Fruit fly (Drosophila melanogaster) whole organism, embryonic: ENCODE measurements around the gene Upf2.

Experiments used
- Jarid2 ChIP-seq: fragments of 200-800 bp; sonication (Bioruptor generic); optimal IDR thresholded peaks from 3 replicates; lab custom pipeline; 2017; ENCODE audit warnings: mild to moderate bottlenecking, missing biosample characterization, missing genetic modification reagents, missing genetic modification characterization
- sd ChIP-seq: fragments of 200-800 bp; sonication (Bioruptor generic); optimal IDR thresholded peaks from 3 replicates; lab custom pipeline; 2018; ENCODE audit warnings: missing biosample characterization, mild to moderate bottlenecking, missing genetic modification characterization, moderate library complexity
- shn ChIP-seq: fragments of 200-800 bp; sonication (Bioruptor generic); optimal IDR thresholded peaks from 3 replicates; lab custom pipeline; 2016; ENCODE audit warnings: missing biosample characterization, missing genetic modification characterization

- TF ChIP-seq sd (tag; lab: Kevin White, UChicago) (no peak), shn (GFP tag; lab: Kevin White, UChicago) (no peak), Jarid2 (GFP tag; lab: Kevin White, UChicago) (no peak)
Observed at dm6 chrX:8046520-8046919, 28.7 kb downstream of the Upf2 start.
